Fruit fly (Drosophila melanogaster): Measurements from ENCODE around the gene Jon25Bi.

Jon25Bi gene

dm6 chr2L:5000287-5000871, 45.4 kb upstream of the Jon25Bi start:
- TF ChIP-seq cnc (optimal IDR thresholded peaks at IDR 0.05) (no peak), bab1 (GFP tag; optimal IDR thresholded peaks at IDR 0.05) (peak; percentile 76), CG12768 (GFP tag; optimal IDR thresholded peaks at IDR 0.05) (peak; percentile 83), cic (GFP tag; optimal IDR thresholded peaks at IDR 0.05) (peak; percentile 55), Crg-1 (GFP tag; optimal IDR thresholded peaks at IDR 0.05) (no peak), CG33017 (tag; optimal IDR thresholded peaks at IDR 0.05) (peak; percentile 95), CG1620 (GFP tag; optimal IDR thresholded peaks at IDR 0.05) (peak; percentile 34), Clk (GFP tag; optimal IDR thresholded peaks at IDR 0.05) (peak; percentile 56), CG14711 (tag; optimal IDR thresholded peaks at IDR 0.05) (peak; percentile 76), Hr96 (GFP tag; optimal IDR thresholded peaks at IDR 0.05) (peak; percentile 77), pad (GFP tag; optimal IDR thresholded peaks at IDR 0.05) (peak; percentile 18), CG5204 (GFP tag; optimal IDR thresholded peaks at IDR 0.05) (peak; percentile 91), toe (GFP tag; optimal IDR thresholded peaks at IDR 0.05) (peak; percentile 80), kay (GFP tag; ENCODE audit: borderline replicate concordance) (peak; percentile 95), CG7101 (tag; optimal IDR thresholded peaks at IDR 0.05) (peak; percentile 92), CG7045 (GFP tag; optimal IDR thresholded peaks at IDR 0.05) (peak; percentile 72), tj (GFP tag; optimal IDR thresholded peaks at IDR 0.05) (peak; percentile 18), Mnt (GFP tag; optimal IDR thresholded peaks at IDR 0.05) (peak; percentile 65), CG11617 (GFP tag; optimal IDR thresholded peaks at IDR 0.05) (peak; percentile 86), ovo (GFP tag; optimal IDR thresholded peaks at IDR 0.05) (peak; percentile 41)

- TF ChIP-seq CG14711 (tag; optimal IDR thresholded peaks at IDR 0.05) (peak; percentile 84), CG12768 (GFP tag; optimal IDR thresholded peaks at IDR 0.05) (peak; percentile 93), kay (GFP tag; ENCODE audit: borderline replicate concordance) (no peak), pad (GFP tag; optimal IDR thresholded peaks at IDR 0.05) (peak; percentile 66), Clk (GFP tag; optimal IDR thresholded peaks at IDR 0.05) (peak; percentile 90), CG7101 (tag; optimal IDR thresholded peaks at IDR 0.05) (peak; percentile 93), cic (GFP tag; optimal IDR thresholded peaks at IDR 0.05) (peak; percentile 73), Hr96 (GFP tag; optimal IDR thresholded peaks at IDR 0.05) (peak; percentile 86), cnc (optimal IDR thresholded peaks at IDR 0.05) (no peak), CG5204 (GFP tag; optimal IDR thresholded peaks at IDR 0.05) (peak; percentile 78), tj (GFP tag; optimal IDR thresholded peaks at IDR 0.05) (no peak), CG7045 (GFP tag; optimal IDR thresholded peaks at IDR 0.05) (peak; percentile 84), toe (GFP tag; optimal IDR thresholded peaks at IDR 0.05) (peak; percentile 90), CG1620 (GFP tag; optimal IDR thresholded peaks at IDR 0.05) (peak; percentile 74), CG11617 (GFP tag; optimal IDR thresholded peaks at IDR 0.05) (peak; percentile 82), Crg-1 (GFP tag; optimal IDR thresholded peaks at IDR 0.05) (peak; percentile 42), ovo (GFP tag; optimal IDR thresholded peaks at IDR 0.05) (no peak), CG33017 (tag; optimal IDR thresholded peaks at IDR 0.05) (peak; percentile 92), Mnt (GFP tag; optimal IDR thresholded peaks at IDR 0.05) (peak; percentile 11), bab1 (GFP tag; optimal IDR thresholded peaks at IDR 0.05) (peak; percentile 85)
Observed at dm6 chr2L:4999389-5000032, 44.6 kb upstream of the Jon25Bi start.

dm6 chr2L:4998571-4999191, 43.7 kb upstream of the Jon25Bi start:
- TF ChIP-seq kay (GFP tag; ENCODE audit: borderline replicate concordance) (peak; percentile 79), CG1620 (GFP tag; optimal IDR thresholded peaks at IDR 0.05) (no peak), cic (GFP tag; optimal IDR thresholded peaks at IDR 0.05) (peak; percentile 8)

- no peak for TF ChIP-seq CG33017 (tag; optimal IDR thresholded peaks at IDR 0.05)
- TF ChIP-seq cnc (optimal IDR thresholded peaks at IDR 0.05), result no peak
- no peak for TF ChIP-seq CG14711 (tag; optimal IDR thresholded peaks at IDR 0.05)
- TF ChIP-seq CG1620 (GFP tag; optimal IDR thresholded peaks at IDR 0.05), result no peak
- TF ChIP-seq CG12768 (GFP tag; optimal IDR thresholded peaks at IDR 0.05), result no peak
- TF ChIP-seq ovo (GFP tag; optimal IDR thresholded peaks at IDR 0.05), result no peak
- TF ChIP-seq Mnt (GFP tag; optimal IDR thresholded peaks at IDR 0.05), result no peak
- TF ChIP-seq CG5204 (GFP tag; optimal IDR thresholded peaks at IDR 0.05), result no peak
- no peak for TF ChIP-seq kay (GFP tag; ENCODE audit: borderline replicate concordance)
- TF ChIP-seq Clk (GFP tag; optimal IDR thresholded peaks at IDR 0.05), result no peak
- TF ChIP-seq tj (GFP tag; optimal IDR thresholded peaks at IDR 0.05), result no peak
- no peak for TF ChIP-seq CG7045 (GFP tag; optimal IDR thresholded peaks at IDR 0.05)
- TF ChIP-seq Crg-1 (GFP tag; optimal IDR thresholded peaks at IDR 0.05), result no peak
- no peak for TF ChIP-seq cic (GFP tag; optimal IDR thresholded peaks at IDR 0.05)
- no peak for TF ChIP-seq Hr96 (GFP tag; optimal IDR thresholded peaks at IDR 0.05)
- TF ChIP-seq pad (GFP tag; optimal IDR thresholded peaks at IDR 0.05), result no peak
- TF ChIP-seq bab1 (GFP tag; optimal IDR thresholded peaks at IDR 0.05), result no peak
- TF ChIP-seq CG7101 (tag; optimal IDR thresholded peaks at IDR 0.05), result no peak
Observed at dm6 chr2L:4998260-4998560, 43.3 kb upstream of the Jon25Bi start.

- TF ChIP-seq CG12768 (GFP tag; optimal IDR thresholded peaks at IDR 0.05), result peak; percentile 93
- peak; percentile 92 for TF ChIP-seq bab1 (GFP tag; optimal IDR thresholded peaks at IDR 0.05)
- TF ChIP-seq cnc (optimal IDR thresholded peaks at IDR 0.05), result no peak
- TF ChIP-seq CG14711 (tag; optimal IDR thresholded peaks at IDR 0.05), result peak; percentile 91
- peak; percentile 84 for TF ChIP-seq ovo (GFP tag; optimal IDR thresholded peaks at IDR 0.05)
- TF ChIP-seq pad (GFP tag; optimal IDR thresholded peaks at IDR 0.05), result peak; percentile 95
- peak; percentile 79 for TF ChIP-seq Crg-1 (GFP tag; optimal IDR thresholded peaks at IDR 0.05)
- TF ChIP-seq cic (GFP tag; optimal IDR thresholded peaks at IDR 0.05), result peak; percentile 95
- peak; percentile 81 for TF ChIP-seq tj (GFP tag; optimal IDR thresholded peaks at IDR 0.05)
- no peak for TF ChIP-seq CG5204 (GFP tag; optimal IDR thresholded peaks at IDR 0.05)
- TF ChIP-seq kay (GFP tag; ENCODE audit: borderline replicate concordance), result peak; percentile 47
- TF ChIP-seq CG1620 (GFP tag; optimal IDR thresholded peaks at IDR 0.05), result peak; percentile 92
- TF ChIP-seq CG33017 (tag; optimal IDR thresholded peaks at IDR 0.05), result peak; percentile 93
- TF ChIP-seq Hr96 (GFP tag; optimal IDR thresholded peaks at IDR 0.05), result peak; percentile 96
- TF ChIP-seq CG11617 (GFP tag; optimal IDR thresholded peaks at IDR 0.05), result peak; percentile 94
- TF ChIP-seq toe (GFP tag; optimal IDR thresholded peaks at IDR 0.05), result peak; percentile 51
- TF ChIP-seq Mnt (GFP tag; optimal IDR thresholded peaks at IDR 0.05), result peak; percentile 79
- peak; percentile 95 for TF ChIP-seq CG7101 (tag; optimal IDR thresholded peaks at IDR 0.05)
- TF ChIP-seq Clk (GFP tag; optimal IDR thresholded peaks at IDR 0.05), result peak; percentile 90
- TF ChIP-seq CG7045 (GFP tag; optimal IDR thresholded peaks at IDR 0.05), result peak; percentile 94
Observed at dm6 chr2L:4997401-4998259, 42.7 kb upstream of the Jon25Bi start.
